Worm (Caenorhabditis elegans) whole organism, young adult: Measurements from ENCODE around the gene T20D4.15.

ENCODE experiments used
- nfya-1 ChIP-seq: sonication (generic microtip); optimal IDR thresholded peaks from 2 replicates; lab custom pipeline; 2017; ENCODE audit warnings: antibody characterized with exemption, missing compliant biosample characterization, missing genetic modification characterization, borderline replicate concordance; ENCODE audit not compliant: insufficient read depth
- snpc-4 ChIP-seq, 5 experiments: fragments of 150-350 bp in 1 of 5; sonication (generic microtip) in 4 of 5; optimal IDR thresholded peaks; 2 replicates each; lab custom pipeline; 2014 to 2018; ENCODE audit warnings: missing genetic modification characterization in 5 of 5, missing biosample characterization in 3 of 5, antibody characterized with exemption in 2 of 5, mild to moderate bottlenecking in 2 of 5, missing compliant biosample characterization in 2 of 5, missing genotype in 2 of 5, moderate library complexity in 2 of 5, missing genetic modification reagents in 1 of 5
- unc-62 ChIP-seq: fragments of 150-350 bp; optimal IDR thresholded peaks from 2 replicates; lab custom pipeline; 2014; ENCODE audit warnings: missing biosample characterization, missing genetic modification reagents, missing genetic modification characterization
- xnd-1 ChIP-seq: sonication (generic microtip); optimal IDR thresholded peaks from 2 replicates; lab custom pipeline; 2016; ENCODE audit warnings: missing genotype, missing genetic modification reagents, missing genetic modification characterization, missing compliant biosample characterization

ce11 chrV:3408602-3409001, 14.1 kb upstream of the T20D4.15 start, which contains the start of gene T20D4.7:
- TF ChIP-seq nfya-1 (tag; lab: Kevin White, UChicago) (no peak), snpc-4 (GFP tag; optimal IDR thresholded peaks at IDR 0.05; lab: Kevin White, UChicago) (no peak), snpc-4 (tag; optimal IDR thresholded peaks at IDR 0.05; lab: Kevin White, UChicago) (no peak), unc-62 (GFP tag; lab: Kevin White, UChicago) (no peak), xnd-1 (tag; lab: Kevin White, UChicago) (no peak)
